Fruit fly (Drosophila melanogaster) whole organism, adult: ENCODE results near the gene Scox.

Source experiments
- CG11617 ChIP-seq: fragments of 200-800 bp; sonication (Bioruptor generic); optimal IDR thresholded peaks from 2 replicates; lab custom pipeline; 2017; ENCODE audit warnings: mild to moderate bottlenecking, missing biosample characterization, missing genetic modification reagents, missing genetic modification characterization
- CG12768 ChIP-seq: fragments of 200-800 bp; sonication (Bioruptor generic); optimal IDR thresholded peaks from 2 replicates; lab custom pipeline; 2017; ENCODE audit warnings: missing biosample characterization, missing genetic modification characterization, mild to moderate bottlenecking, moderate library complexity, missing genetic modification reagents
- CG14711 ChIP-seq: fragments of 200-800 bp; sonication (Bioruptor generic); optimal IDR thresholded peaks from 2 replicates; lab custom pipeline; 2018; ENCODE audit warnings: missing biosample characterization, mild to moderate bottlenecking, missing genetic modification characterization, moderate library complexity
- CG1620 ChIP-seq: fragments of 200-800 bp; sonication (Bioruptor generic); optimal IDR thresholded peaks from 2 replicates; lab custom pipeline; 2016; ENCODE audit warnings: missing biosample characterization, missing genetic modification characterization
- CG33017 ChIP-seq: fragments of 200-800 bp; sonication (Bioruptor generic); optimal IDR thresholded peaks from 2 replicates; lab custom pipeline; 2018; ENCODE audit warnings: missing biosample characterization, mild to moderate bottlenecking, missing genetic modification characterization, moderate library complexity
- CG5204 ChIP-seq: fragments of 200-800 bp; sonication (Bioruptor generic); optimal IDR thresholded peaks from 2 replicates; lab custom pipeline; 2016; ENCODE audit warnings: missing biosample characterization, missing genetic modification characterization
- CG7045 ChIP-seq: fragments of 200-800 bp; sonication (Bioruptor generic); optimal IDR thresholded peaks from 2 replicates; lab custom pipeline; 2017; ENCODE audit warnings: missing biosample characterization, mild to moderate bottlenecking, missing genetic modification characterization
- CG7101 ChIP-seq: fragments of 200-800 bp; sonication (Bioruptor generic); optimal IDR thresholded peaks from 2 replicates; lab custom pipeline; 2018; ENCODE audit warnings: missing biosample characterization, mild to moderate bottlenecking, missing genetic modification characterization, moderate library complexity
- Clk ChIP-seq: fragments of 200-800 bp; sonication (Bioruptor generic); optimal IDR thresholded peaks from 2 replicates; lab custom pipeline; 2017; ENCODE audit warnings: missing biosample characterization, missing genetic modification characterization
- Crg-1 ChIP-seq: fragments of 200-800 bp; sonication (Bioruptor generic); optimal IDR thresholded peaks from 2 replicates; lab custom pipeline; 2016; ENCODE audit warnings: missing biosample characterization, missing genetic modification characterization
- Hr96 ChIP-seq: fragments of 200-800 bp; sonication (Bioruptor generic); optimal IDR thresholded peaks from 2 replicates; lab custom pipeline; 2016; ENCODE audit warnings: missing biosample characterization, missing genetic modification characterization
- Mnt ChIP-seq: fragments of 200-800 bp; sonication (Bioruptor generic); optimal IDR thresholded peaks from 2 replicates; lab custom pipeline; 2016; ENCODE audit warnings: missing biosample characterization, mild to moderate bottlenecking, missing genetic modification characterization
- bab1 ChIP-seq: fragments of 200-800 bp; sonication (Bioruptor generic); optimal IDR thresholded peaks from 3 replicates; lab custom pipeline; 2019; ENCODE audit warnings: missing biosample characterization, mild to moderate bottlenecking, missing genetic modification characterization, moderate library complexity
- cic ChIP-seq: fragments of 200-800 bp; sonication (Bioruptor generic); optimal IDR thresholded peaks from 2 replicates; lab custom pipeline; 2017; ENCODE audit warnings: missing biosample characterization, mild to moderate bottlenecking, missing genetic modification characterization, moderate library complexity
- cnc ChIP-seq, 2 experiments: fragments of >200 bp; optimal IDR thresholded peaks; 2 replicates each; lab custom pipeline; 2017
- kay ChIP-seq: fragments of 200-800 bp; sonication (Bioruptor generic); peaks from one replicate; lab custom pipeline; 2016; ENCODE audit warnings: missing biosample characterization, missing genetic modification characterization, borderline replicate concordance
- ovo ChIP-seq: fragments of 200-800 bp; sonication (Bioruptor generic); optimal IDR thresholded peaks from 2 replicates; lab custom pipeline; 2016; ENCODE audit warnings: missing biosample characterization, missing genetic modification characterization
- pad ChIP-seq: fragments of 200-800 bp; sonication (Bioruptor generic); optimal IDR thresholded peaks from 3 replicates; lab custom pipeline; 2017; ENCODE audit warnings: missing biosample characterization, missing genetic modification characterization, mild to moderate bottlenecking, moderate library complexity, missing genetic modification reagents
- tj ChIP-seq: fragments of 200-800 bp; sonication (Bioruptor generic); optimal IDR thresholded peaks from 3 replicates; lab custom pipeline; 2017; ENCODE audit warnings: missing biosample characterization, mild to moderate bottlenecking, missing genetic modification characterization, moderate library complexity
- toe ChIP-seq: fragments of 200-800 bp; sonication (Bioruptor generic); optimal IDR thresholded peaks from 2 replicates; lab custom pipeline; 2016; ENCODE audit warnings: missing biosample characterization, missing genetic modification characterization

Scox gene

DNA sequence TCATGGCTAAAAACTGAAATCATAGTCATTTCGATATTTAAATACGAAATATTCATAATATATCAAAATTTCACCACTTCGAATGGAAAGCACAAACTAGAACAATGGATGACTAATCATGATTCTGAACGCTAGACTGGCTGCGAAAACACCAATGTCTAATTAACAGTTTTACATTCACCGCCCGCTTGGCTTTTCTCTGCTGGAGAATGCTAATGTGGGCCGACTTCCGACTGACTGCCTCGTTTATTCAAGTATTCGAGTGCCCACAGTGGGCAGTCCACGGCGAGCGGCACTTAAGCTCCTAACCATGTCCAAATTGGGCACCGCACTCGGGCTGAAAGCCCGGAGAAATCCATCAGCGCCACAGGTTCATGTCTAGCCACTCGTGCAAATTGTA lies 33.3 kb upstream of the Scox start:
- TF ChIP-seq Mnt (GFP tag; lab: Kevin White, UChicago) (no peak), Clk (GFP tag; lab: Kevin White, UChicago) (no peak), ovo (GFP tag; lab: Kevin White, UChicago) (no peak), CG7045 (GFP tag; lab: Kevin White, UChicago) (no peak), cic (GFP tag; lab: Kevin White, UChicago) (no peak), toe (GFP tag; lab: Kevin White, UChicago) (no peak), CG11617 (GFP tag; lab: Kevin White, UChicago) (no peak)

DNA sequence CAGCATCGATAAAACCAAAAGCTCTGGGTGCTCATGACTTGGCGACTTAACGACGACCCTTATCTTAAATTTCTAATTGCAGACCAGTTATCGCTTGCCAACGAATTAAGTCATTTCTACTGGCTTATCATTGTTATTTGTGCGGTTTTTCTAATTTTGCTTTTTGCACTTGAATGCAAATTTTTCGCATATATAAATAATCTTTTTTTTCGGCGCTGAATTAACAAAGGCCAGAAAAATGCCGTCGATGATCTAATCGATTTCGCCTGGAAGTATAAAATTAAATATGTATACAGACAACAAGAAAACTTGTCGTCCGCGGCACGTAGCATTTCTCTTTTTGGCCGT lies 32.8 kb upstream of the Scox start:
- TF ChIP-seq kay (GFP tag; lab: Kevin White, UChicago) (peak; percentile 41), CG7045 (GFP tag; lab: Kevin White, UChicago) (no peak)

DNA sequence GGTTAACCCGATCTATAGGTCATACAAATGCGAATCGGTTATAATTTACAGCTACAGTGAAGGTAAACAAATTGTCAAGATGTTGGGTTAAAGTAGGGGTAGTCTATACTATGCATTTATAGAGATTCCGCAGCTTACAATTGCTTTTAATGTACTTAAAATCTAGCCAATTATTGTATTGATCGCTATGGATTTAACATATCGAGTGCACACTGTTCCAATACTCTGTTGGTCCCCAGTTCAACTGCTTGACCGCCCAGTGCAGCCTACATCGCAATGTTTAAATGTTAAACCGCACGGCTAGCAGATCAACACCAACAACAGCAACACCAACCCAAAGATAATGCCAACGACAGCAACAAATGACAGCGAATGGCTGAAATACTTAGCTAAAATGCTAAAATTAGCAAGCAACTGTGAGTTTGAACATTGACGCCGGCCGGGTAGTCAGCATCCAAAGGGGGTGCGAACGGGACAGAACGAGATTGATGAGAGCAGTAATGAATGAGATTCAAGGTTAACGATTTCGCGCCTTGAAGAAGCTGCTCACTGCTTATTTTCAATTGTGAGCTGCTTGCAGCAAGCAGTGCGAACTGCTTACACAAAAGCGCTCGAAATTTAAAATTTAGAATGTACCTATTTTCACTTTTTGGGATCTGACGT lies 32.3 kb upstream of the Scox start:
- no peak for TF ChIP-seq cnc (optimal IDR thresholded peaks at IDR 0.05; lab: Kevin White, UChicago)
- no peak for TF ChIP-seq ovo (GFP tag; lab: Kevin White, UChicago)
- TF ChIP-seq cic (GFP tag; lab: Kevin White, UChicago): peak; percentile 72
- TF ChIP-seq CG7045 (GFP tag; lab: Kevin White, UChicago): no peak
- peak; percentile 68 for TF ChIP-seq tj (GFP tag; lab: Kevin White, UChicago)
- peak; percentile 35 for TF ChIP-seq CG14711
- TF ChIP-seq CG1620 (GFP tag; lab: Kevin White, UChicago): no peak
- no peak for TF ChIP-seq Hr96
- TF ChIP-seq CG11617 (GFP tag; lab: Kevin White, UChicago): no peak
- peak; percentile 97 for TF ChIP-seq pad (GFP tag; lab: Kevin White, UChicago)
- no peak for TF ChIP-seq Crg-1 (GFP tag; lab: Kevin White, UChicago)
- TF ChIP-seq CG7101 (tag; lab: Kevin White, UChicago): no peak
- TF ChIP-seq CG12768 (GFP tag; lab: Kevin White, UChicago): peak; percentile 11
- TF ChIP-seq Clk (GFP tag; lab: Kevin White, UChicago): no peak
- TF ChIP-seq CG33017 (tag; lab: Kevin White, UChicago): no peak
- no peak for TF ChIP-seq bab1 (GFP tag; lab: Kevin White, UChicago)
- peak; percentile 33 for TF ChIP-seq kay (GFP tag; lab: Kevin White, UChicago)

DNA sequence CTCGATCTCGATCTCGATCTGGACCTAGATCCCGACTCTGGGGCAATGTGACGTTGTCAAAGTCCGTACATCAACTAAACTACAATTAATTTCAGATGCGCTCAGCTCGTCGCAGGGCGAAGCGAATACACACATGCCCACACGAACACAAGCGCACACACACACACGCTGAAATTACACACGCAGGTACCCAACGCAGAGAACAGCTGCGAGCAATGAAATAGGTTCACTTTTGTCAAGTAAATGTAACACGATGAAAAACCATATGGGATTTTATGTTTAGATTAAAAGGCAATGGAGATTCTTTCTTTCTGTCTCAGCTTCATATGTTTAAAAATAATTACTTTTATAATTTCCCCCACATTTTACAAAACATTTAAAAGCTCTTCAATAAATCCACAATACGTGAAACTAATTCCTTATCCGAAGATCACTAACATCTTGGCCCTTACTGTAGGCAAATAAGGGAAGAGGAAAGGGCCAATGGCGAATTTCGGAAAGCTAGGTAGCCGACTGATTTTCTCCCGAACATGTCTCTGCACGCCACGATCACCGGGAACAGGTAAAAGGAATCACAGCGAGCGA lies 31.6 kb upstream of the Scox start:
- peak; percentile 34 for TF ChIP-seq CG1620 (GFP tag; lab: Kevin White, UChicago)
- peak; percentile 86 for TF ChIP-seq CG11617 (GFP tag; lab: Kevin White, UChicago)
- TF ChIP-seq pad (GFP tag; lab: Kevin White, UChicago): peak; percentile 18
- TF ChIP-seq cnc (optimal IDR thresholded peaks at IDR 0.05; lab: Kevin White, UChicago): no peak
- peak; percentile 77 for TF ChIP-seq Hr96
- no peak for TF ChIP-seq Crg-1 (GFP tag; lab: Kevin White, UChicago)
- TF ChIP-seq bab1 (GFP tag; lab: Kevin White, UChicago): peak; percentile 76
- TF ChIP-seq CG7045 (GFP tag; lab: Kevin White, UChicago): peak; percentile 72
- peak; percentile 95 for TF ChIP-seq kay (GFP tag; lab: Kevin White, UChicago)
- peak; percentile 65 for TF ChIP-seq Mnt (GFP tag; lab: Kevin White, UChicago)
- peak; percentile 91 for TF ChIP-seq CG5204 (GFP tag; lab: Kevin White, UChicago)
- TF ChIP-seq CG12768 (GFP tag; lab: Kevin White, UChicago): peak; percentile 83
- peak; percentile 18 for TF ChIP-seq tj (GFP tag; lab: Kevin White, UChicago)
- peak; percentile 92 for TF ChIP-seq CG7101 (tag; lab: Kevin White, UChicago)
- TF ChIP-seq Clk (GFP tag; lab: Kevin White, UChicago): peak; percentile 56
- TF ChIP-seq CG33017 (tag; lab: Kevin White, UChicago): peak; percentile 95
- TF ChIP-seq cic (GFP tag; lab: Kevin White, UChicago): peak; percentile 55
- TF ChIP-seq toe (GFP tag; lab: Kevin White, UChicago): peak; percentile 80
- peak; percentile 76 for TF ChIP-seq CG14711
- peak; percentile 41 for TF ChIP-seq ovo (GFP tag; lab: Kevin White, UChicago)

DNA sequence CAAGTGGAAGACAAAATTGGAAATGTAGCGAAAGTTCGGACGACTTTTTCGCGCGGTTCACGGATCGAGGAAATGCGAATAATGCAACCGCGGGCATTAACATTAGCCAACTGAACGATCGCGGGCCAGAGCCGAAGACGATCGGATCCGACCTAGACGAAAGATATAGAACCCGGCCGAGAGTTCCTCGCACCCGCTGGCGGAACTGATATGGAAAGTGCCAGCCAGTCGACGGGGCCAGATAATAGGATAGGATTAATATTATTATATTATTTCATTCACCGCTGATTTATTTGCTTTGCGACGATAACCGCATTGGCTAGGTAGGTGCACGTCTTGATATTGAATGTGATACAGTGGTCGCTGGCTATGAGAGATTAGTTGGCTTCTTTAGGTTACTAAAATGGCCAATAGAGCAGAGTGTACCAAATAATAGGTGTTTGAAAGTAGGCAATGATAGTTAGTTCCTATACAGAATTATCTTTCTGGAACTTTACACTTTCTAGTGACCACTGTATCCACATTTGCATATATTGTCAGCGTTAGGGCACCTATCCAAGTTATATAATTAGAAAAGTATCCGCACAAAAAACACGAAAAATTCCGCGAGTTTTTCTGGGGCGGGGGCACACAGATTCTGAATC lies 30.8 kb upstream of the Scox start:
- peak; percentile 84 for TF ChIP-seq CG7045 (GFP tag; lab: Kevin White, UChicago)
- TF ChIP-seq cic (GFP tag; lab: Kevin White, UChicago): peak; percentile 73
- peak; percentile 66 for TF ChIP-seq pad (GFP tag; lab: Kevin White, UChicago)
- peak; percentile 74 for TF ChIP-seq CG1620 (GFP tag; lab: Kevin White, UChicago)
- peak; percentile 85 for TF ChIP-seq bab1 (GFP tag; lab: Kevin White, UChicago)
- TF ChIP-seq Mnt (GFP tag; lab: Kevin White, UChicago): peak; percentile 11
- peak; percentile 92 for TF ChIP-seq CG33017 (tag; lab: Kevin White, UChicago)
- TF ChIP-seq toe (GFP tag; lab: Kevin White, UChicago): peak; percentile 90
- TF ChIP-seq CG11617 (GFP tag; lab: Kevin White, UChicago): peak; percentile 82
- no peak for TF ChIP-seq kay (GFP tag; lab: Kevin White, UChicago)
- TF ChIP-seq tj (GFP tag; lab: Kevin White, UChicago): no peak
- peak; percentile 42 for TF ChIP-seq Crg-1 (GFP tag; lab: Kevin White, UChicago)
- peak; percentile 93 for TF ChIP-seq CG7101 (tag; lab: Kevin White, UChicago)
- peak; percentile 93 for TF ChIP-seq CG12768 (GFP tag; lab: Kevin White, UChicago)
- peak; percentile 78 for TF ChIP-seq CG5204 (GFP tag; lab: Kevin White, UChicago)
- peak; percentile 86 for TF ChIP-seq Hr96
- peak; percentile 84 for TF ChIP-seq CG14711
- peak; percentile 90 for TF ChIP-seq Clk (GFP tag; lab: Kevin White, UChicago)
- no peak for TF ChIP-seq ovo (GFP tag; lab: Kevin White, UChicago)
- TF ChIP-seq cnc (optimal IDR thresholded peaks at IDR 0.05; lab: Kevin White, UChicago): no peak
